Worm (Caenorhabditis elegans) whole organism, L1 larva: ENCODE results near the gene K09E2.2.

Experiments used
- C04F5.9 ChIP-seq: sonication (generic microtip); optimal IDR thresholded peaks from 2 replicates; lab custom pipeline; 2016; ENCODE audit warnings: missing genetic modification characterization, missing compliant biosample characterization
- ceh-82 ChIP-seq, 3 experiments: fragments of 150-350 bp in 1 of 3; sonication (generic microtip) in 2 of 3; optimal IDR thresholded peaks; 2 replicates each; lab custom pipeline; 2014 to 2017; ENCODE audit warnings: missing biosample characterization in 3 of 3, missing genetic modification characterization in 3 of 3
- dpl-1 ChIP-seq, 3 experiments: fragments of 150-350 bp in 2 of 3; sonication (generic microtip) in 1 of 3; optimal IDR thresholded peaks; 2 replicates each; lab custom pipeline; 2014 to 2017; ENCODE audit warnings: missing biosample characterization in 3 of 3, missing genetic modification characterization in 3 of 3, missing genetic modification reagents in 3 of 3
- elt-2 ChIP-seq: sonication (generic microtip); optimal IDR thresholded peaks from 2 replicates; lab custom pipeline; 2016; ENCODE audit warnings: missing genetic modification characterization, mild to moderate bottlenecking, inconsistent platforms, missing compliant biosample characterization, missing genetic modification reagents
- lin-39 ChIP-seq: fragments of 150-350 bp; optimal IDR thresholded peaks from 2 replicates; lab custom pipeline; 2014; ENCODE audit warnings: missing biosample characterization, missing genetic modification reagents, missing genetic modification characterization
- nhr-12 ChIP-seq: sonication (generic microtip); optimal IDR thresholded peaks from 2 replicates; lab custom pipeline; 2017; ENCODE audit warnings: missing biosample characterization, missing genetic modification characterization
- nhr-237 ChIP-seq: fragments of 150-350 bp; optimal IDR thresholded peaks from 2 replicates; lab custom pipeline; 2014; ENCODE audit warnings: missing biosample characterization, missing genetic modification characterization
- unc-130 ChIP-seq: fragments of 150-350 bp; optimal IDR thresholded peaks from 2 replicates; lab custom pipeline; 2017; ENCODE audit warnings: missing biosample characterization, missing genetic modification characterization, inconsistent platforms
- zag-1 ChIP-seq: fragments of 150-350 bp; optimal IDR thresholded peaks from 2 replicates; lab custom pipeline; 2014; ENCODE audit warnings: missing biosample characterization, missing genetic modification characterization
- ztf-4 ChIP-seq: fragments of 150-350 bp; optimal IDR thresholded peaks from 2 replicates; lab custom pipeline; 2014; ENCODE audit warnings: missing biosample characterization, missing genetic modification characterization

- TF ChIP-seq ztf-4 (no peak), dpl-1 (GFP tag; optimal IDR thresholded peaks at IDR 0.05; lab: Kevin White, UChicago) (no peak), ceh-82 (tag; optimal IDR thresholded peaks at IDR 0.05; lab: Kevin White, UChicago) (no peak), nhr-12 (tag; lab: Kevin White, UChicago) (no peak), lin-39 (tag; lab: Kevin White, UChicago) (no peak), elt-2 (tag; lab: Kevin White, UChicago) (no peak), zag-1 (tag; lab: Kevin White, UChicago) (no peak), nhr-237 (tag; lab: Kevin White, UChicago) (no peak), C04F5.9 (no peak), unc-130 (no peak)
Observed at ce11 chrX:8675151-8675550, 2.3 kb downstream of the K09E2.2 start.
